Worm (Caenorhabditis elegans): ENCODE measurements around the gene tim-1.
A peak's percentile ranks its signal among the peaks of the same experiment; 100 is the strongest.

Gene tim-1

DNA sequence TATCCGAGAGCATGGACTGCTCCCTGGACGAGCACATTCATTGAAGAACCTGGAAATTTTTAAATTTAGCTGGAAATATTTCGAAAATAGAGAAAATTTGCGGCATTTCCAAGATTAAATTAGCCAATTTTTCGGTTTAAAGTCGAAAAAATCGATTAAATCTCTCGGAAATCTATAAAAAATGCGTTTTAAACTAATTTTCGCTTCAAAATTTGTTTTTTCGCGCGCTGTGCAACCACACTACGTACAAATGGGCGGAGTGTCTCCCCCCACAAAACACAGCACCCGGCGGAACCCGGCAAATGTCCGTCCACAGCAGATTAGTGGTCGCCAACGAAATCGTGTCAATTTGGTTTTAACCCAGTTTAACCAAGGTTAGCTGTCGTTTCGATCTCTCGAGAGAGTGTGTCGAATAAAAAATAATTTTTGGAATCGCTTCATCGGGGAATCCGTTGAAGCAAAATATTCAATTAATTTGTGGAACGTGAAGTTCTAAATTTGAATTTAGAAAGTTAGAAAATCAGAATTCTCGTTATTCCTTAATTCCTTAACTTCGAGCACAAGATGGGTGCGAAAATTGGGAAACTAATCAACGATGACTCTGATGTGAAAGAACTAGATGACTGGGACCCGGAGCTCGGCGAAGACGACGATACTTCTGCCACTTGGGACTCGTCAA lies at the start of gene tim-1, which contains the start of gene Y75B8A.23:
tim-1 (minus strand) TSS at position 51 of the 679 bp plus-strand sequence.
Y75B8A.23 (plus strand) TSS at position 547 of the 679 bp plus-strand sequence.
- peak; percentile 86 for TF ChIP-seq F13C5.2 (tag; optimal IDR thresholded peaks at IDR 0.05)
- TF ChIP-seq sea-1 (GFP tag; conservative IDR thresholded peaks at IDR 0.05) = peak; percentile 59
- TF ChIP-seq scrt-1 (GFP tag; IDR thresholded peaks at IDR 0.05) = no peak
- TF ChIP-seq ama-1 (optimal IDR thresholded peaks at IDR 0.05) = peak; percentile 97
- peak; percentile 58 for TF ChIP-seq B0310.2 (tag; optimal IDR thresholded peaks at IDR 0.05)
- TF ChIP-seq tbx-11 (GFP tag; IDR thresholded peaks at IDR 0.05) = no peak
- TF ChIP-seq ceh-13 (GFP tag; optimal IDR thresholded peaks at IDR 0.05) = peak; percentile 15
- peak; percentile 69 for TF ChIP-seq flt-1 (GFP tag; IDR thresholded peaks at IDR 0.05)
- peak; percentile 61 for TF ChIP-seq pes-1 (GFP tag; IDR thresholded peaks at IDR 0.05)
- TF ChIP-seq hmg-4 (GFP tag; optimal IDR thresholded peaks at IDR 0.05) = peak; percentile 25
- TF ChIP-seq ceh-36 (tag; optimal IDR thresholded peaks at IDR 0.05) = peak; percentile 74
- TF ChIP-seq aly-1 (tag; optimal IDR thresholded peaks at IDR 0.05) = peak; percentile 48
- no peak for TF ChIP-seq tbx-37 (GFP tag; conservative IDR thresholded peaks at IDR 0.05)
- no peak for TF ChIP-seq ets-7 (tag; optimal IDR thresholded peaks at IDR 0.05)
- TF ChIP-seq hmbx-1 (tag; optimal IDR thresholded peaks at IDR 0.05) = no peak
- TF ChIP-seq tra-4 (tag; optimal IDR thresholded peaks at IDR 0.05) = peak; percentile 38
- no peak for TF ChIP-seq hnd-1 (tag; optimal IDR thresholded peaks at IDR 0.05)

DNA sequence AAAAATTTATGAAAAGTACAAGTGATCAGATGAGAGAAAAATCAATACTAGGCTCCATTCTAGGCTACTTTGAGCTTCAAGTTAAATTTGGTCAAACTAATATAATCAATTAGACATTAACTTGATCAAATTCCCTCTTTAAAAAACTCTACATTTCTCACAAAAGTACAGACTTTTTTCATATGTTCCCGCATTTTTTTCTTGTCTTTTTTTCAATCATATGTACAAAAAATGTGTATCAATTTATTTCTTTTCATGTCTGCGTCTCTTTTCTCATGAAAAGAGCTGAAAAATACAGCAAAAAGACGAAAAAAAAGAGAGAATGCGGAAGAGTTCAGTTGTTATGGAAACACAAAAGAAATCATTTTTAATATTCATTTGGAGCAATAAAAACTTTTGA lies 49.3 kb upstream of the tim-1 start:
- TF ChIP-seq tra-4 (tag; optimal IDR thresholded peaks at IDR 0.05) = no peak
- TF ChIP-seq tbx-37 (GFP tag; conservative IDR thresholded peaks at IDR 0.05) = no peak
- TF ChIP-seq hmbx-1 (tag; optimal IDR thresholded peaks at IDR 0.05) = no peak
- no peak for TF ChIP-seq B0310.2 (tag; optimal IDR thresholded peaks at IDR 0.05)
- TF ChIP-seq scrt-1 (GFP tag; IDR thresholded peaks at IDR 0.05) = no peak
- no peak for TF ChIP-seq pes-1 (GFP tag; IDR thresholded peaks at IDR 0.05)
- TF ChIP-seq sea-1 (GFP tag; conservative IDR thresholded peaks at IDR 0.05) = no peak
- TF ChIP-seq hmg-4 (GFP tag; optimal IDR thresholded peaks at IDR 0.05) = no peak
- TF ChIP-seq F13C5.2 (tag; optimal IDR thresholded peaks at IDR 0.05) = no peak
- TF ChIP-seq ets-7 (tag; optimal IDR thresholded peaks at IDR 0.05) = no peak
- no peak for TF ChIP-seq ceh-36 (tag; optimal IDR thresholded peaks at IDR 0.05)

DNA sequence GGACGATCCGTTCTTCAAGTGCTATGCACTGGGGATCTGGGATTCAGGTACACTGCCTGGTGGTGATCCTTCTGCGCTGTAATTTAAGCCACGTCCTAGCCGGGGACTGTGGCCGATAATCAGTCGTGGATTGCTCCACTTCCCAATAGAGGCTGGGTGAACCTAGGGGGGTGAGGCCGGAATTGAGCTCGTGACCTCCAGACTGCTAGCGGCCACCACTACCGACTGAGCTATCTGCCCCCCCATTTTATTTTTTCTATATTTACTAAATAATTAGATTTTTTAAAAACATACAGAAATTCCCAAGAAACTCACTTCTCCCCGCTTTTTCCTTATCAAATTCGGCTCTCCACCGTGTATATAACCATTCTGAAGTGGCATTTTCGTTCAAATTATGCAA lies 47.3 kb upstream of the tim-1 start:
- TF ChIP-seq hnd-1 (tag; optimal IDR thresholded peaks at IDR 0.05) (no peak), B0310.2 (tag; optimal IDR thresholded peaks at IDR 0.05) (no peak), ceh-13 (GFP tag; optimal IDR thresholded peaks at IDR 0.05) (no peak), sea-1 (GFP tag; conservative IDR thresholded peaks at IDR 0.05) (no peak), scrt-1 (GFP tag; IDR thresholded peaks at IDR 0.05) (no peak), hmg-4 (GFP tag; optimal IDR thresholded peaks at IDR 0.05) (no peak), ama-1 (optimal IDR thresholded peaks at IDR 0.05) (no peak), pes-1 (GFP tag; IDR thresholded peaks at IDR 0.05) (no peak), ceh-36 (tag; optimal IDR thresholded peaks at IDR 0.05) (no peak), flt-1 (GFP tag; IDR thresholded peaks at IDR 0.05) (no peak), hmbx-1 (tag; optimal IDR thresholded peaks at IDR 0.05) (no peak), tbx-37 (GFP tag; conservative IDR thresholded peaks at IDR 0.05) (no peak), F13C5.2 (tag; optimal IDR thresholded peaks at IDR 0.05) (no peak), aly-1 (tag; optimal IDR thresholded peaks at IDR 0.05) (no peak), tbx-11 (GFP tag; IDR thresholded peaks at IDR 0.05) (no peak), tra-4 (tag; optimal IDR thresholded peaks at IDR 0.05) (no peak), ets-7 (tag; optimal IDR thresholded peaks at IDR 0.05) (no peak)

DNA sequence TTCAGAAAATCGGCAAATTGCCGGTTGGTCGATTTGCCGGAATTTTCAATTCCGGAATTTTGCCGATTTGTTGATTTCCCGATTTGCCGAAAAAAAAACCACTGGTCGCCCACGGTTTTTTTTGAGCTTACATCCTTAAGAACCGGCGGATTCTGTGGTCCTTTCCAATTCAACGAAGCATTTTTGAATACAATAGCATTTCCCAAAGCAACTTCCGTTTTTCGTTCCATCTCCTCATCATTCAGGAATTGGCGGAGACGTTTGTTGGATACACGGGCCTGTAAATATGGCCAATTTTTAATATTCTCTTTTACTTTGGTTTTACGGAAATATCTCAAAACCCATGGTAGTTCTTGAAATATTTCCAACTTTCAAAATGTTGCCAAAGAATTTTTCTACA lies 42.5 kb upstream of the tim-1 start:
- TF ChIP-seq hmg-4 (GFP tag; optimal IDR thresholded peaks at IDR 0.05) (no peak), pes-1 (GFP tag; IDR thresholded peaks at IDR 0.05) (no peak), ama-1 (optimal IDR thresholded peaks at IDR 0.05) (no peak), ets-7 (tag; optimal IDR thresholded peaks at IDR 0.05) (no peak), ceh-36 (tag; optimal IDR thresholded peaks at IDR 0.05) (no peak), B0310.2 (tag; optimal IDR thresholded peaks at IDR 0.05) (no peak), tra-4 (tag; optimal IDR thresholded peaks at IDR 0.05) (no peak), tbx-11 (GFP tag; IDR thresholded peaks at IDR 0.05) (no peak), F13C5.2 (tag; optimal IDR thresholded peaks at IDR 0.05) (no peak), hnd-1 (tag; optimal IDR thresholded peaks at IDR 0.05) (no peak), flt-1 (GFP tag; IDR thresholded peaks at IDR 0.05) (no peak)

DNA sequence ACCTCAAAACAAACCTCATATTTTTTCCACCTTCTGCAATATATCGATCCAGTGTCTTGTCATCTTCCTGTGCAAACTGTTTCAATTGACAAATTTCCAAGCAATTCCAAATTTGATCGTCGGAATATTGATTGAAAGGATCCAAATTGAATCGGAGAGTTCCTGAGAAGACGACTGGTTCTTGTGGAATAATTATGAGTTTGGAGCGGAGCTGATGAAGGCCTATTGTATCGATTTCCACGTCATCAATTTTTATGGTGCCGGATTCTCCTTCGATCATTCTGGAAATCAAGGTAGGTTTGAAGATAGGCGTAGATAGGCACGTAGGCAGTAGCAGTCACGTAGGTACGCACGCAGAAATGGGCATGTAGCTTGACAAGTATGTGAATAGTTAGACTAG lies 34.2 kb upstream of the tim-1 start:
- no peak for TF ChIP-seq ceh-13 (GFP tag; optimal IDR thresholded peaks at IDR 0.05)
- no peak for TF ChIP-seq tra-4 (tag; optimal IDR thresholded peaks at IDR 0.05)
- no peak for TF ChIP-seq ama-1 (optimal IDR thresholded peaks at IDR 0.05)
- no peak for TF ChIP-seq F13C5.2 (tag; optimal IDR thresholded peaks at IDR 0.05)
- no peak for TF ChIP-seq flt-1 (GFP tag; IDR thresholded peaks at IDR 0.05)
- no peak for TF ChIP-seq ceh-36 (tag; optimal IDR thresholded peaks at IDR 0.05)
- no peak for TF ChIP-seq pes-1 (GFP tag; IDR thresholded peaks at IDR 0.05)
- TF ChIP-seq sea-1 (GFP tag; conservative IDR thresholded peaks at IDR 0.05) = no peak
- TF ChIP-seq tbx-37 (GFP tag; conservative IDR thresholded peaks at IDR 0.05) = no peak
- no peak for TF ChIP-seq scrt-1 (GFP tag; IDR thresholded peaks at IDR 0.05)
- no peak for TF ChIP-seq ets-7 (tag; optimal IDR thresholded peaks at IDR 0.05)
- no peak for TF ChIP-seq tbx-11 (GFP tag; IDR thresholded peaks at IDR 0.05)
- no peak for TF ChIP-seq hmg-4 (GFP tag; optimal IDR thresholded peaks at IDR 0.05)
- no peak for TF ChIP-seq aly-1 (tag; optimal IDR thresholded peaks at IDR 0.05)
- TF ChIP-seq B0310.2 (tag; optimal IDR thresholded peaks at IDR 0.05) = no peak
- TF ChIP-seq hnd-1 (tag; optimal IDR thresholded peaks at IDR 0.05) = no peak
- TF ChIP-seq hmbx-1 (tag; optimal IDR thresholded peaks at IDR 0.05) = no peak

DNA sequence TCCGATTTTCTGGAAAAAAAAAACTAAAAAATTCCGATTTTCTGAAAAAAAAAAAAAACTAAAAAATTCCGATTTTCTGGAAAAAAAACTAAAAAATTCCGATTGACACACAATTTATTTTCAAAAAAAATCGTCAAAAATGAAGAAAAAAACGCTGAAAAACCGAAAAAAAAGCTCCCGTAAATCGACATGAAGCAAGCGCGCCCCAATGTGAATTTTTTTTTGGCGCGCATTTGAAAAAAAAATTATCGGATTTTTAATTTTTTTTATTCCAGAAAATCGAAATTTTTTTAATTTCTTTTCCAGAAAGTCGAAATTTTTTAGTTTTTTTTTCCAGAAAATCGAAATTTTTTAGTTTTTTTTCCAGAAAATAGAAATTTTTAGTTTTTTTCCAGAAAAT lies 28.8 kb upstream of the tim-1 start:
- TF ChIP-seq tra-4 (tag; optimal IDR thresholded peaks at IDR 0.05) (no peak), ceh-13 (GFP tag; optimal IDR thresholded peaks at IDR 0.05) (no peak), ets-7 (tag; optimal IDR thresholded peaks at IDR 0.05) (no peak), tbx-11 (GFP tag; IDR thresholded peaks at IDR 0.05) (no peak), tbx-37 (GFP tag; conservative IDR thresholded peaks at IDR 0.05) (no peak), flt-1 (GFP tag; IDR thresholded peaks at IDR 0.05) (no peak), ama-1 (optimal IDR thresholded peaks at IDR 0.05) (no peak), scrt-1 (GFP tag; IDR thresholded peaks at IDR 0.05) (no peak), sea-1 (GFP tag; conservative IDR thresholded peaks at IDR 0.05) (no peak), hmbx-1 (tag; optimal IDR thresholded peaks at IDR 0.05) (no peak), pes-1 (GFP tag; IDR thresholded peaks at IDR 0.05) (no peak), F13C5.2 (tag; optimal IDR thresholded peaks at IDR 0.05) (no peak), B0310.2 (tag; optimal IDR thresholded peaks at IDR 0.05) (no peak), ceh-36 (tag; optimal IDR thresholded peaks at IDR 0.05) (no peak), hnd-1 (tag; optimal IDR thresholded peaks at IDR 0.05) (no peak), aly-1 (tag; optimal IDR thresholded peaks at IDR 0.05) (no peak), hmg-4 (GFP tag; optimal IDR thresholded peaks at IDR 0.05) (no peak)
